Worm (Caenorhabditis elegans): ENCODE data around the gene Y69A2AR.18.

Y69A2AR.18 gene

DNA sequence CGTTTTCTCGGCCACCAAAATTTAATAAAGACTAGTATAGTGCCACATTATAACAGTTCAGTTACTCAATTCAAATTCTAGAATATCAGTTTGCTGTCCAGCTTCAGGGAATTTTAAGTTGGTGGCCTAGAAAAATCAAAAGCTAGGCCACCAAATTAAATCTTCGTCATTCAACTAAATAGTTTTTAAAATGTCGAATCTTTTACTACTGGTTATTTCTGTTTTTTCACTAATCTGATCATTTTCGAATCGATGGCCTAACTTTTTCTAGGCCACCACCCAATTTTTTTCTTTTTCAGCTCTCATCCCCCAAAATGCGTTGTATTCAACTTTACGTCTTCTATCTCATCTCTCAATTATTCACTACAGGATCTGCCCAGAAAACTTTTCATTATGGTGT, 19.1 kb upstream of the Y69A2AR.18 start, which contains the start of gene grd-16:
grd-16 (plus strand) TSS at position 301 of the 400 bp plus-strand sequence.
- TF ChIP-seq klf-2 (GFP tag; conservative IDR thresholded peaks at IDR 0.05) (no peak), med-1 (GFP tag; optimal IDR thresholded peaks at IDR 0.05; ENCODE audit: insufficient read depth) (no peak), ref-1 (GFP tag; conservative IDR thresholded peaks at IDR 0.05) (no peak), tab-1 (GFP tag; IDR thresholded peaks at IDR 0.05) (no peak), T22C8.4 (GFP tag; IDR thresholded peaks at IDR 0.05) (no peak), cog-1 (tag; optimal IDR thresholded peaks at IDR 0.05) (no peak), ztf-23 (GFP tag; IDR thresholded peaks at IDR 0.05) (no peak), ztf-29 (GFP tag; IDR thresholded peaks at IDR 0.05) (no peak), flt-1 (GFP tag; IDR thresholded peaks at IDR 0.05) (no peak)

DNA sequence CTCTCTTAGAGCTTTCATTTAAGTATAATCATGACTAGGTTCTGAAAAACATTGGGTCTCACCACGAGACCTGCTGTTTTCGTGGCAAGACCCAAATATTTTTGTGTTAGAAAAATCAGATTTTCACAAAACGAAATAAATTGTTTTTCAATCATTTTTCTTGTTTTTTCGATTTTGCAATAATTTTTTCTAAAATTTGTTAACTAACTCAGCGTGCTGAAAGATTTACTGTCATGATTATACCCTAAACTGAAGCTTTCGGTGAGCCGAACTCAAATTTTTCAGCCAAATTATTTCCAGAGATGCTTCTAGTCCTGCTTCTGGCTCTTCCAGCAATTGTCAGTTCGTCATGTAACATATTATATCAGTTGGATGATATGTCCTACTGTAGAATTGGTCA, 13.6 kb upstream of the Y69A2AR.18 start, which contains the start of gene Y69A2AL.2:
Y69A2AL.2 (plus strand) TSS at position 301 of the 400 bp plus-strand sequence.
- TF ChIP-seq cog-1 (tag; optimal IDR thresholded peaks at IDR 0.05) (no peak), T22C8.4 (GFP tag; IDR thresholded peaks at IDR 0.05) (no peak), flt-1 (GFP tag; IDR thresholded peaks at IDR 0.05) (no peak), ztf-23 (GFP tag; IDR thresholded peaks at IDR 0.05) (no peak), med-1 (GFP tag; optimal IDR thresholded peaks at IDR 0.05; ENCODE audit: insufficient read depth) (no peak), ztf-29 (GFP tag; IDR thresholded peaks at IDR 0.05) (no peak), klf-2 (GFP tag; conservative IDR thresholded peaks at IDR 0.05) (no peak), tab-1 (GFP tag; IDR thresholded peaks at IDR 0.05) (no peak), ref-1 (GFP tag; conservative IDR thresholded peaks at IDR 0.05) (no peak)

DNA sequence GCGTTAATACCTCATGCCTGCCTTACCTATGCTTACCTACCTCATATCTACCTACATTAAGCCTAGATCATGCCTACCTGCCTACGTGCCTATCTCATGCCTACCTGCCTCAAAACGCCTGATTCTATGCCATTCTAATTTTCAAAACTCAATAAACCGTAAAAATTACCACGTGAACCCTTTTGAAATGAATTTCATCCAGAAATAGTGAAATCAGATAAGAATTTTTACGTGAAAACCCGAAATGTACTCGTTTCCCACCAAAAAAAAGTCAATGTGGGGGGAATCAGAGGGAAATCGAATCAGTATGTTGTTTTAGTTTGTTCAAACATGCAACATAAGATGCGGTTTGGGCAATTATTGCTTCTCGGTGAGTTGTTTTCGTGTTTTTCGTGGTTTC, 7.0 kb upstream of the Y69A2AR.18 start, which contains the start of gene Y69A2AR.19:
Y69A2AR.19 (plus strand) TSS at position 301 of the 400 bp plus-strand sequence.
- TF ChIP-seq tab-1 (GFP tag; IDR thresholded peaks at IDR 0.05): no peak
- no peak for TF ChIP-seq med-1 (GFP tag; optimal IDR thresholded peaks at IDR 0.05; ENCODE audit: insufficient read depth)
- no peak for TF ChIP-seq cog-1 (tag; optimal IDR thresholded peaks at IDR 0.05)
- TF ChIP-seq ref-1 (GFP tag; conservative IDR thresholded peaks at IDR 0.05): no peak
- no peak for TF ChIP-seq ztf-23 (GFP tag; IDR thresholded peaks at IDR 0.05)
- TF ChIP-seq ztf-29 (GFP tag; IDR thresholded peaks at IDR 0.05): no peak
- TF ChIP-seq flt-1 (GFP tag; IDR thresholded peaks at IDR 0.05): no peak
- no peak for TF ChIP-seq klf-2 (GFP tag; conservative IDR thresholded peaks at IDR 0.05)
- no peak for TF ChIP-seq T22C8.4 (GFP tag; IDR thresholded peaks at IDR 0.05)

DNA sequence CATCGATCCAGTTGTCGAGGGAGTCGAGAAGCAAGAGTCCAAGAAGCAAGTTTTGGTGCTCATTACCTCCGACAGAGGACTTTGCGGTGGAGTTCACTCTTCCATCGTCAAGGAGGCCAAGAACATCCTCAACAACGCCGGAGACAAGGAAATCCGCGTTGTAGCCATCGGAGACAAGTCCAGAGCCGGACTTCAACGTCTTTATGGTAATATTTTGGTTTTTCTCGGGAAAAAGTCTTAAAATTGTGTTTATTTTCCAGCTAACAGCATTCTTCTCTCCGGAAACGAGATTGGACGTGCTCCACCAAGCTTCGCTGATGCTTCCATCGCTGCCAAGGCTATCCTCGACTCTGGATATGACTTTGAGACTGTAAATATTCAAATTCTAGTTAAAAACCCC, 549 bp downstream of the Y69A2AR.18 start:
- no peak for TF ChIP-seq med-1 (GFP tag; optimal IDR thresholded peaks at IDR 0.05; ENCODE audit: insufficient read depth)
- TF ChIP-seq klf-2 (GFP tag; conservative IDR thresholded peaks at IDR 0.05): no peak
- no peak for TF ChIP-seq tab-1 (GFP tag; IDR thresholded peaks at IDR 0.05)
- TF ChIP-seq cog-1 (tag; optimal IDR thresholded peaks at IDR 0.05): no peak
- TF ChIP-seq T22C8.4 (GFP tag; IDR thresholded peaks at IDR 0.05): no peak
- TF ChIP-seq ref-1 (GFP tag; conservative IDR thresholded peaks at IDR 0.05): no peak
- no peak for TF ChIP-seq ztf-23 (GFP tag; IDR thresholded peaks at IDR 0.05)
- no peak for TF ChIP-seq ztf-29 (GFP tag; IDR thresholded peaks at IDR 0.05)
- TF ChIP-seq flt-1 (GFP tag; IDR thresholded peaks at IDR 0.05): no peak

DNA sequence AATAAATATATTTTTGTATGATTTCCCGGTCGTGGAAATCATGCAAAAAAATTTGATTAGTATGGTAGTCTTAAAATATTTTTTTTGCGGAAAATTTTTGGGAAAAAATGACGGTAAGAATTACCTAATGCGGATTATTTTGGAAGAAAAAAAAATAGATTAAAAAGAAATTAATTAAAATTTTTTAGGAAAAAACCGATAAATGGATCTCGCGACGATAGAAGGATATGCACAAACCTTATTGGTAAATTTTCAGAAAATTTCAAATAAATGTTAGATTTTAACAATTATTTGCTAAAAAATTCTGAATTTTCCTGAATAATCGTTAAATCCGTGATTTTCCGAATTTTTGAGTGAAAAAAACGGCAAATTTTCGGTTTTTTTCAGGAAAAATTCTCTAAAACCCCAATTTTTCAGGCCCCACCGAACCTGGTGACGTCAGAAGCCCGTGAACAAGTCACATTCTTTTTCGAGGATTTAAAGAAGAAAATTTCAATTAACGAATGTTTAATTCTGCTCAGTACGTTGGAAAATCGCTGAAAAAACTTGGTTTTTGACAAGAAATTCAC, 2.2 kb downstream of the Y69A2AR.18 start, which contains the start of gene Y69A2AR.16:
Y69A2AR.16 (plus strand) TSS at position 189 of the 569 bp plus-strand sequence.
- TF ChIP-seq ztf-23 (GFP tag; IDR thresholded peaks at IDR 0.05): no peak
- TF ChIP-seq klf-2 (GFP tag; conservative IDR thresholded peaks at IDR 0.05): no peak
- TF ChIP-seq med-1 (GFP tag; optimal IDR thresholded peaks at IDR 0.05; ENCODE audit: insufficient read depth): no peak
- TF ChIP-seq cog-1 (tag; optimal IDR thresholded peaks at IDR 0.05): no peak
- TF ChIP-seq flt-1 (GFP tag; IDR thresholded peaks at IDR 0.05): no peak
- TF ChIP-seq tab-1 (GFP tag; IDR thresholded peaks at IDR 0.05): no peak
- no peak for TF ChIP-seq ref-1 (GFP tag; conservative IDR thresholded peaks at IDR 0.05)
- TF ChIP-seq ztf-29 (GFP tag; IDR thresholded peaks at IDR 0.05): no peak
- TF ChIP-seq T22C8.4 (GFP tag; IDR thresholded peaks at IDR 0.05): no peak

DNA sequence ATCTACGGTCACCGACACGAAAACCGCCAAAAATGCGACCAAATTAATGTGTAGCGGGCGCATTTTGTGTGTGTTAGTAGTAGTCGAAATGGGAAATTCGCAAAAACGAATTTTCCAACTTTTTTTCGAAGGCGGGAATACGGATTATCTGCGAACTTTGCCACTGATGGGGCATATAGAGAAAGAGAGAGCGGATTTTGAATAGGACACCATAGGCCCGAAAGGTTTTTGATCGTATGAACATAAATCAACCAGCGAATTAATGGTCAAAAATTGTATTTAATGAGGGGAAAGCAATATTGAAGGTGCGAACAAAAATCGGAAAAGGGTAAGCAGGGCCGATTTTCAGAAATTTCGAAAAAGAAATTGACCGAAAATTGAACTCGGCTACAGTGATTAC, 12.3 kb downstream of the Y69A2AR.18 start, which contains the start of gene Y69A2AR.22:
Y69A2AR.22 (minus strand) TSS at position 101 of the 400 bp plus-strand sequence.
- no peak for TF ChIP-seq ref-1 (GFP tag; conservative IDR thresholded peaks at IDR 0.05)
- TF ChIP-seq ztf-23 (GFP tag; IDR thresholded peaks at IDR 0.05): no peak
- no peak for TF ChIP-seq klf-2 (GFP tag; conservative IDR thresholded peaks at IDR 0.05)

DNA sequence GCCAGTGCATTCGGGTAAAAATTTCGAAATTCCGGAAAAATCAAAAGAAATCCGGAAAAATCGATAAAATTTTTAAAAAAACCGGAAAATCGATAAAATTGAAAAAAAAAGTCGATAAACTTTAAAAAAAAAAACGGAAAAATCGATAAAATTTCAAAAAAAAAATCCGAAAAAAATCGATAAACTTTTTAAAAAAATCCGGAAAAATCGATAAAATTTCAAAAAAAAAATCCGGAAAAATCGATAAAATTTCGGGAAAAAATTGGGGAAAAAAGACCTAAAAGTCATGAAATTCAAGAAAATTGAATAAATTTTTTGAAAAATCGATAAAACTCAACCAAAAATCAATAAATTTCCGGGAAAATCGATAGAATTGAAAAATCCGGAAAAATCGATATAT, 31.3 kb downstream of the Y69A2AR.18 start:
- TF ChIP-seq tab-1 (GFP tag; IDR thresholded peaks at IDR 0.05) (no peak), cog-1 (tag; optimal IDR thresholded peaks at IDR 0.05) (no peak), T22C8.4 (GFP tag; IDR thresholded peaks at IDR 0.05) (peak; percentile 79)

DNA sequence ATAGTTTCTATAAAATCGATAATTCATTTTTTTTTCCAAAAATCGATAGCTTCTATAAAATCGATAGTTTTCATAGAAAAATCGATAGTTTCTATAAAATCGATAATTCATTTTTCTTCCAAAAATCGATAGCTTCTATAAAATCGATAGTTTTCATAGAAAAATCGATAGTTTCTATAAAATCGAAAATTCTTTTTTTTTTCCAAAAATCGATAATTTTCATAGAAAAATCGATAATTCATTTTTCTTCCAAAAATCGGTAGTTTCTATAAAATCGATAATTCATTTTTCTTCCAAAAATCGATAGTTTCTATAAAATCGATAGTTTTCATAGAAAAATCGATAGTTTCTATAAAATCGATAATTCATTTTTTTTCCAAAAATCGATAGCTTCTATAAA, 33.2 kb downstream of the Y69A2AR.18 start:
- peak; percentile 26; the same call in 1 of the 2 replicates for TF ChIP-seq T22C8.4 (GFP tag; IDR thresholded peaks at IDR 0.05)

DNA sequence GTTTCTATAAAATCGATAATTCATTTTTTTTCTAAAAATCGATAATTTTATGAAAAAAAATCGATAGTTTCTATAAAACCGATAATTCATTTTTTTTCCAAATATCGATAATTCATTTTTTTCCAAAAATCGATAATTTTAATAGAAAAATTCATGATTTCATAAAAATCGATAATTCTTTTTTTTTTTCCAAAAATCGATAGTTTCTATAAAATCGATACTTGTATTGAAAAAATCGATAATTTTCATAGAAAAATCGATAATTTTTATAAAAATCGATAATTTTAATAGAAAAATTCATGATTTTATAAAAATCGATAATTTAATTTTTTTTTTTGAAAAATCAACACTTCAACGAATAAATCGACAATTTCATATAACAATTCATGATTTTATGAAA, 33.7 kb downstream of the Y69A2AR.18 start:
- TF ChIP-seq ref-1 (GFP tag; conservative IDR thresholded peaks at IDR 0.05) (no peak), T22C8.4 (GFP tag; IDR thresholded peaks at IDR 0.05) (peak; percentile 54)

DNA sequence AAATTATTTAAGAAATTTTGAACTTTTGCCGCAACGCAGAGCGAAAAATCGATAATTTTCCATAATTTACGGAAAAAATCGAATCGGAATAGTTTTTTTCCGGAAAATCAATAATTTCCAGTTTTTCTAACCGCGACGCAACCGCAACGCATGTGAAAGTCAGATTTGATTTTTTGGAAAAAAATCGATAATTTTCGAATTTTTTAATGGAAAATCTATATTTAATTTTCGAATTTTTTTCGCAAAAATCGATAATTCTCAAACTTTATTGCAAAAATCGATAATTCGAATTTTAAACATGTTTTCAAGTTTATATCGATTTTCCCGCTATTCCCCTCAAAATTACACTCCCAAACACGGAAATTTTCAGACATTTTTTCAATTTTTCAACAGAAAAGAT, 34.8 kb downstream of the Y69A2AR.18 start:
- TF ChIP-seq ztf-29 (GFP tag; IDR thresholded peaks at IDR 0.05): no peak
- no peak for TF ChIP-seq flt-1 (GFP tag; IDR thresholded peaks at IDR 0.05)
- TF ChIP-seq T22C8.4 (GFP tag; IDR thresholded peaks at IDR 0.05): peak; percentile 77; the same call in 1 of the 2 replicates

DNA sequence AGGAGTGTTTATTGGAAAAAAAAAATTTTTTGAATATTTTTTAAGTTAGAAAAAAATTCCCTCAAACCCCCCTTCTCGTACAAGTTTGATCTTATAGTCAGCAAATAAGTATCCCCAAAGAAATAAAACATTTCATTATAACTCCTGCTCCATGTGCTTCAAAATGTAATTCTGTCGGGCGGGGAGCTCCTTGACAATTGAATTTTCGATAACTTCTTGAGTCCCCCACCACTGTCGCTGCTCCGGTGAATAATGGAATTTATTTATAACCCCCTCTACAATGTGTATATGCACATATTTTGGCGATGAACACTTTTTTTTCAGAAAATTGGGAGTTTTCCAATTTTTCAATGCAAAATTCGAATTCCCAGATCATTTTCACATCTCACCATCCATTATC, 42.2 kb downstream of the Y69A2AR.18 start:
- no peak for TF ChIP-seq klf-2 (GFP tag; conservative IDR thresholded peaks at IDR 0.05)
- no peak for TF ChIP-seq T22C8.4 (GFP tag; IDR thresholded peaks at IDR 0.05)
- TF ChIP-seq tab-1 (GFP tag; IDR thresholded peaks at IDR 0.05): no peak
- TF ChIP-seq cog-1 (tag; optimal IDR thresholded peaks at IDR 0.05): no peak
- TF ChIP-seq ztf-29 (GFP tag; IDR thresholded peaks at IDR 0.05): no peak
- TF ChIP-seq ztf-23 (GFP tag; IDR thresholded peaks at IDR 0.05): no peak
- TF ChIP-seq flt-1 (GFP tag; IDR thresholded peaks at IDR 0.05): no peak
- no peak for TF ChIP-seq med-1 (GFP tag; optimal IDR thresholded peaks at IDR 0.05; ENCODE audit: insufficient read depth)
- TF ChIP-seq ref-1 (GFP tag; conservative IDR thresholded peaks at IDR 0.05): no peak
